Worm (Caenorhabditis elegans): ENCODE data around the gene ldp-1.

- TF ChIP-seq ceh-2 (tag; optimal IDR thresholded peaks at IDR 0.05) = no peak
- TF ChIP-seq eyg-1 (tag; optimal IDR thresholded peaks at IDR 0.05) = no peak
- TF ChIP-seq ama-1 (optimal IDR thresholded peaks at IDR 0.05) = no peak
- no peak for TF ChIP-seq zip-5 (tag; optimal IDR thresholded peaks at IDR 0.05)
- TF ChIP-seq hlh-8 (tag; optimal IDR thresholded peaks at IDR 0.05) = no peak
- no peak for TF ChIP-seq pag-3 (tag; optimal IDR thresholded peaks at IDR 0.05; ENCODE audit: borderline replicate concordance)
- no peak for TF ChIP-seq sox-2 (GFP tag; IDR thresholded peaks at IDR 0.05)
- no peak for TF ChIP-seq ceh-22 (tag; optimal IDR thresholded peaks at IDR 0.05)
- TF ChIP-seq npax-4 (tag; optimal IDR thresholded peaks at IDR 0.05) = no peak
- no peak for TF ChIP-seq pat-9 (tag; optimal IDR thresholded peaks at IDR 0.05)
- TF ChIP-seq ceh-9 (tag; optimal IDR thresholded peaks at IDR 0.05) = no peak
- TF ChIP-seq madf-2 (tag; optimal IDR thresholded peaks at IDR 0.05) = no peak
- no peak for TF ChIP-seq pqm-1 (tag; optimal IDR thresholded peaks at IDR 0.05)
These were observed 4.2 kb upstream of the ldp-1 start for ce11 chrV:2123164-2123563.

Measured in whole organism, late embryonic.